Fruit fly (Drosophila melanogaster): Measurements from ENCODE around the gene Ir7c.

Ir7c gene

dm6 chrX:7888386-7889024 lies 14.3 kb downstream of the Ir7c start, which contains the start of gene Acat1 (continued):
- TF ChIP-seq Blimp-1 (GFP tag; optimal IDR thresholded peaks at IDR 0.05) (peak; percentile 64), Trl (optimal IDR thresholded peaks at IDR 0.05) (no peak), Trl (GFP tag; optimal IDR thresholded peaks at IDR 0.05) (peak; percentile 52), gsb (GFP tag; IDR thresholded peaks at IDR 0.05) (no peak), prd (optimal IDR thresholded peaks at IDR 0.05) (no peak), prd (GFP tag; IDR thresholded peaks at IDR 0.05) (peak; percentile 72), Atf-2 (GFP tag; optimal IDR thresholded peaks at IDR 0.05) (peak; percentile 34), CG12942 (GFP tag; optimal IDR thresholded peaks at IDR 0.05) (peak; percentile 12), NC2β (GFP tag; optimal IDR thresholded peaks at IDR 0.05) (peak; percentile 38), pzg (GFP tag; optimal IDR thresholded peaks at IDR 0.05) (peak; percentile 50), Hey (tag; optimal IDR thresholded peaks at IDR 0.05) (no peak), CG15073 (GFP tag; optimal IDR thresholded peaks at IDR 0.05) (no peak), CG2678 (tag; optimal IDR thresholded peaks at IDR 0.05) (peak; percentile 58), dimm (GFP tag; IDR thresholded peaks at IDR 0.05) (no peak), croc (GFP tag; conservative IDR thresholded peaks at IDR 0.05) (no peak), onecut (GFP tag; IDR thresholded peaks at IDR 0.05) (no peak), cato (GFP tag; optimal IDR thresholded peaks at IDR 0.05; ENCODE audit: borderline replicate concordance) (peak; percentile 12), CG14710 (tag; optimal IDR thresholded peaks at IDR 0.05) (peak; percentile 53), CG1529 (GFP tag; optimal IDR thresholded peaks at IDR 0.05) (no peak), otp (GFP tag; IDR thresholded peaks at IDR 0.05) (peak; percentile 50; the same call in 1 of the 3 replicates), CG2889 (GFP tag; IDR thresholded peaks at IDR 0.05) (no peak), trh (GFP tag; optimal IDR thresholded peaks at IDR 0.05) (no peak), tx (GFP tag; optimal IDR thresholded peaks at IDR 0.05) (peak; percentile 44), Pdp1 (GFP tag; optimal IDR thresholded peaks at IDR 0.05) (peak; percentile 48 to 100), CG4730 (GFP tag; IDR thresholded peaks at IDR 0.05) (peak; percentile 36; the same call in 1 of the 2 replicates), CG11504 (tag; optimal IDR thresholded peaks at IDR 0.05) (no peak), maf-S (GFP tag; optimal IDR thresholded peaks at IDR 0.05) (peak; percentile 2), HmgZ (tag; optimal IDR thresholded peaks at IDR 0.05) (peak; percentile 34), CG13424 (tag; optimal IDR thresholded peaks at IDR 0.05) (peak; percentile 31), CG9817 (tag; optimal IDR thresholded peaks at IDR 0.05) (peak; percentile 29), al (GFP tag; IDR thresholded peaks at IDR 0.05) (peak; percentile 7; the same call in 1 of the 2 replicates), CG13296 (GFP tag; optimal IDR thresholded peaks at IDR 0.05) (no peak), row (GFP tag; IDR thresholded peaks at IDR 0.05) (peak; percentile 43; the same call in 1 of the 3 replicates), H2.0 (GFP tag; IDR thresholded peaks at IDR 0.05) (peak; percentile 26; the same call in 1 of the 2 replicates), Gug (GFP tag; IDR thresholded peaks at IDR 0.05) (no peak), Nf-YB (GFP tag; optimal IDR thresholded peaks at IDR 0.05) (peak; percentile 39), ERR (GFP tag; optimal IDR thresholded peaks at IDR 0.05) (no peak), vvl (GFP tag; IDR thresholded peaks at IDR 0.05) (peak; percentile 83), Bgb (GFP tag; IDR thresholded peaks at IDR 0.05; ENCODE audit: partially characterized antibody) (no peak; the same call in 1 of the 2 replicates), CG4854 (GFP tag; optimal IDR thresholded peaks at IDR 0.05) (no peak), Myb (GFP tag; optimal IDR thresholded peaks at IDR 0.05) (peak; percentile 88), hth (optimal IDR thresholded peaks at IDR 0.05) (no peak), esg (GFP tag; conservative IDR thresholded peaks at IDR 0.05) (peak; percentile 28; the same call in 1 of the 2 replicates), CG3281 (GFP tag; optimal IDR thresholded peaks at IDR 0.05) (no peak), chn (GFP tag; optimal IDR thresholded peaks at IDR 0.05) (peak; percentile 53), CG18599 (GFP tag; optimal IDR thresholded peaks at IDR 0.05) (peak; percentile 74), kah (GFP tag; optimal IDR thresholded peaks at IDR 0.05) (peak; percentile 43), tup (GFP tag; optimal IDR thresholded peaks at IDR 0.05) (no peak), Dad (GFP tag; optimal IDR thresholded peaks at IDR 0.05) (peak; percentile 38), jigr1 (GFP tag; IDR thresholded peaks at IDR 0.05) (no peak), Mad (GFP tag; optimal IDR thresholded peaks at IDR 0.05) (no peak)

All from whole organism, embryonic.